Worm (Caenorhabditis elegans): ENCODE data around the gene duo-1.

duo-1 gene

ce11 chrV:11527531-11527930 is 26.9 kb upstream of the duo-1 start, which contains the start of gene ccch-1:
ccch-1 (plus strand) TSS chrV:11527831.
- TF ChIP-seq ceh-27 (GFP tag; optimal IDR thresholded peaks at IDR 0.05) = no peak
- TF ChIP-seq egrh-3 (GFP tag; IDR thresholded peaks at IDR 0.05) = no peak
- TF ChIP-seq rec-8 (tag; optimal IDR thresholded peaks at IDR 0.05) = no peak
- TF ChIP-seq unc-130 (GFP tag; optimal IDR thresholded peaks at IDR 0.05) = no peak
- no peak for TF ChIP-seq rcor-1 (GFP tag; IDR thresholded peaks at IDR 0.05)
- TF ChIP-seq lin-35 (GFP tag; optimal IDR thresholded peaks at IDR 0.05) = no peak
- TF ChIP-seq nhr-120 (GFP tag; IDR thresholded peaks at IDR 0.05) = no peak
- TF ChIP-seq cebp-2 (GFP tag; IDR thresholded peaks at IDR 0.05) = no peak
- no peak for TF ChIP-seq lin-26 (GFP tag; IDR thresholded peaks at IDR 0.05)
- TF ChIP-seq egl-44 (GFP tag; IDR thresholded peaks at IDR 0.05) = no peak
- TF ChIP-seq ZK185.1 (tag; optimal IDR thresholded peaks at IDR 0.05; ENCODE audit: poor library complexity, severe bottlenecking) = no peak
- no peak for TF ChIP-seq ztf-3 (GFP tag; optimal IDR thresholded peaks at IDR 0.05)
- no peak for TF ChIP-seq sea-2 (GFP tag; IDR thresholded peaks at IDR 0.05)
- TF ChIP-seq aptf-2 (GFP tag; conservative IDR thresholded peaks at IDR 0.05) = no peak

ce11 chrV:11528633-11529327 is 25.6 kb upstream of the duo-1 start:
- TF ChIP-seq pbrm-1 (GFP tag; IDR thresholded peaks at IDR 0.05) = no peak
- TF ChIP-seq efl-1 (GFP tag; optimal IDR thresholded peaks at IDR 0.05) = no peak
- TF ChIP-seq ekl-4 (GFP tag; IDR thresholded peaks at IDR 0.05) = no peak
- TF ChIP-seq ama-1 (optimal IDR thresholded peaks at IDR 0.05) = no peak
- TF ChIP-seq ama-1 (GFP tag; optimal IDR thresholded peaks at IDR 0.05) = no peak

- no peak for TF ChIP-seq mel-28 (tag; optimal IDR thresholded peaks at IDR 0.05; ENCODE audit: borderline replicate concordance)
- no peak for TF ChIP-seq mes-4 (tag; optimal IDR thresholded peaks at IDR 0.05)
- no peak for TF ChIP-seq him-1 (tag; optimal IDR thresholded peaks at IDR 0.05)
- TF ChIP-seq nhr-179 (tag; optimal IDR thresholded peaks at IDR 0.05) = no peak
- no peak for TF ChIP-seq efl-1 (GFP tag; optimal IDR thresholded peaks at IDR 0.05)
- no peak for TF ChIP-seq sptf-2 (GFP tag; optimal IDR thresholded peaks at IDR 0.05)
- TF ChIP-seq F10E7.11 (tag; optimal IDR thresholded peaks at IDR 0.05) = no peak
- TF ChIP-seq attf-5 (GFP tag; optimal IDR thresholded peaks at IDR 0.05) = no peak
These were observed 24.9 kb upstream of the duo-1 start for ce11 chrV:11529541-11529940.

- TF ChIP-seq aptf-3 (GFP tag; IDR thresholded peaks at IDR 0.05) = no peak
- TF ChIP-seq gei-17 (GFP tag; optimal IDR thresholded peaks at IDR 0.05) = no peak
- TF ChIP-seq snpc-4 (GFP tag; optimal IDR thresholded peaks at IDR 0.05) = no peak
- no peak for TF ChIP-seq snpc-4 (tag; optimal IDR thresholded peaks at IDR 0.05)
- peak; percentile 17 for TF ChIP-seq ztf-26 (tag; optimal IDR thresholded peaks at IDR 0.05)
- no peak for TF ChIP-seq mxl-1 (tag; optimal IDR thresholded peaks at IDR 0.05)
- peak; percentile 68 for TF ChIP-seq ceh-27 (GFP tag; optimal IDR thresholded peaks at IDR 0.05)
- TF ChIP-seq hlh-26 (GFP tag; conservative IDR thresholded peaks at IDR 0.05) = no peak
- TF ChIP-seq lin-40 (tag; optimal IDR thresholded peaks at IDR 0.05) = peak; percentile 56
- no peak for TF ChIP-seq Y56A3A.18 (GFP tag; IDR thresholded peaks at IDR 0.05)
- TF ChIP-seq ceh-100 (GFP tag; IDR thresholded peaks at IDR 0.05) = no peak
- no peak for TF ChIP-seq bed-1 (GFP tag; IDR thresholded peaks at IDR 0.05)
- no peak for TF ChIP-seq ztf-6 (GFP tag; IDR thresholded peaks at IDR 0.05)
- TF ChIP-seq sptf-2 (GFP tag; optimal IDR thresholded peaks at IDR 0.05) = no peak
These were observed 23.3 kb upstream of the duo-1 start for ce11 chrV:11531100-11531499.
